Worm (Caenorhabditis elegans): ENCODE data around the gene ptr-20.

Gene ptr-20

DNA sequence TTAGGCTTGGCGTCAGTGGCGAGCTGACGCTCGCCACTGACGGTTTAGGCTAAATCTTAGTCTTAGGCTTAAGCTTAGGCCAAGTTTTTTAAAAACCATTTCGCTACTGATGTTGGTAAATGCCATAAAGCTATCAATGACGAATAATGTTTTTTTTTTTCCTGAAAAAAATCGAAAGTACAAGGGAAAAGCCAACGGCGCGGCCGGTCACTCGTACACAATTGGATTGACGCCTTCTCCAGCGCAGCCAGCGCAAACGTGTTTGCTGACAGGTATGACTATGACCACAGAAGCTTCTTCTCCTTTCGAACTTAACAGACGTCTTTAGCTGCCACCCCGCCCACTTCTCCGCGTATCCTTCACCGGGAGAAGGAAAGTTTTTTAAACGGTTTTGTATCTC lies 12.4 kb upstream of the ptr-20 start, which contains the start of gene Y53F4B.27:
Y53F4B.27 (plus strand) TSS at position 301 of the 400 bp plus-strand sequence.
- TF ChIP-seq cebp-2 (GFP tag; IDR thresholded peaks at IDR 0.05) (0 out of 2 replicates have a peak, but pooled peaks have one; percentile 11), B0019.2 (GFP tag; conservative IDR thresholded peaks at IDR 0.05) (no peak), mcd-1 (GFP tag; IDR thresholded peaks at IDR 0.05) (no peak)

DNA sequence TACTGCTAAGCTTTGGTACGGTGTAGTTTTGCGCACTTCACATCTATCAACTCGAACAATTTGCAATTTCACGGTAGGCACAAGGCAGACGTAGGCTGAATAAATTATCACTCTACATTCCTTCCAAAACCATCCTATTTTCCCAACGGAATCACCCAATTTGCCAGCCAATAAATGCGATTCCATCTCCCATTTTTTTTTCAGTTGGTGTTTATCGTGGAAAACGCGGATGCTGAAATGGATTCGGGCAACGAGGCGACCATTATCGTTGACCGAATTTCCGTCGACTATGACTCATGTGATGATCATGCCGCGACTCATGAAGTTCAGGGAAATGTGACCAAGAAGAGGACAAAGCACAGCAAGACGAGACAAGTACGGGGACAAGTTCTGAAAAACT lies 9.5 kb upstream of the ptr-20 start:
- TF ChIP-seq rcor-1 (GFP tag; IDR thresholded peaks at IDR 0.05) (no peak), nhr-27 (tag; optimal IDR thresholded peaks at IDR 0.05) (no peak), let-526 (GFP tag; IDR thresholded peaks at IDR 0.05) (no peak), lin-54 (GFP tag; optimal IDR thresholded peaks at IDR 0.05) (no peak), snpc-3.4 (tag; optimal IDR thresholded peaks at IDR 0.05) (no peak), lin-26 (GFP tag; IDR thresholded peaks at IDR 0.05) (no peak), tbp1 (GFP tag; optimal IDR thresholded peaks at IDR 0.05) (no peak), ztf-3 (GFP tag; optimal IDR thresholded peaks at IDR 0.05) (no peak)

DNA sequence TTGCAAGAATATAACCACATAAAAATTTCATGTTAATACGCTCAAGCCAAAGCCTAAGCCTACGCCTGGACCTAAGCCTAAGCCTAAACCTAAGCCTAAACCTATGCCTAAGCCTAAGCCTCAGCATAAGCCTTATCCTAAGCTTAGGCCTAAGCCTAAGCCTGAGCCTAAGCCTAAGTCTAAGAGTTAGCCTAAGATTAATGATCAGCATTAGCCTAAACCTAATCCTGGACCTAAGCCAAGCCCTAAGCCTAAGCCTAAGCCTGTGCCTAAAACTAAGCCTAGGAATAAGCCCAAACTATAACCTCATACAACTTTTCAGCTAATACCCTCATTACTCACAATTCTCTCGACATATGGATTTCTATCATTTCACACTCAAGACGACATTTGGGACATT lies 384 bp downstream of the ptr-20 start:
- TF ChIP-seq rcor-1 (GFP tag; IDR thresholded peaks at IDR 0.05) (no peak), lin-26 (GFP tag; IDR thresholded peaks at IDR 0.05) (no peak), ets-4 (GFP tag; optimal IDR thresholded peaks at IDR 0.05) (no peak), dpl-1 (GFP tag; optimal IDR thresholded peaks at IDR 0.05) (no peak), Y79H2A.3 (GFP tag; conservative IDR thresholded peaks at IDR 0.05) (no peak)

ce11 chrII:15164453-15164852 lies 6.5 kb downstream of the ptr-20 start, which contains the start of gene gst-26:
gst-26 (minus strand) TSS chrII:15164553.
- no peak for TF ChIP-seq D2030.7 (GFP tag; IDR thresholded peaks at IDR 0.05)
- peak; percentile 39 for TF ChIP-seq nhr-80 (tag; optimal IDR thresholded peaks at IDR 0.05)

- TF ChIP-seq F49E8.2 (tag; optimal IDR thresholded peaks at IDR 0.05; ENCODE audit: insufficient read depth) = peak; percentile 88
- TF ChIP-seq ztf-6 (GFP tag; IDR thresholded peaks at IDR 0.05) = peak; percentile 54; the same call in 1 of the 2 replicates
- 0 out of 2 replicates have a peak, but pooled peaks have one; percentile 72 for TF ChIP-seq nhr-120 (GFP tag; IDR thresholded peaks at IDR 0.05)
- peak; percentile 38; the same call in 1 of the 2 replicates for TF ChIP-seq K11D2.4 (GFP tag; IDR thresholded peaks at IDR 0.05)
- peak; percentile 89 for TF ChIP-seq lin-40 (tag; optimal IDR thresholded peaks at IDR 0.05)
- 0 out of 2 replicates have a peak, but pooled peaks have one; percentile 63 for TF ChIP-seq bed-2 (GFP tag; IDR thresholded peaks at IDR 0.05)
- TF ChIP-seq dpl-1 (GFP tag; optimal IDR thresholded peaks at IDR 0.05) = peak; percentile 41
- TF ChIP-seq unc-130 (GFP tag; optimal IDR thresholded peaks at IDR 0.05) = peak; percentile 61
- TF ChIP-seq F33H1.4 (GFP tag; IDR thresholded peaks at IDR 0.05) = 0 out of 2 replicates have a peak, but pooled peaks have one; percentile 35
- peak; percentile 79 for TF ChIP-seq mel-28 (tag; optimal IDR thresholded peaks at IDR 0.05; ENCODE audit: borderline replicate concordance)
- peak; percentile 70 to 83 for TF ChIP-seq rec-8 (tag; optimal IDR thresholded peaks at IDR 0.05)
- TF ChIP-seq madf-10 (tag; optimal IDR thresholded peaks at IDR 0.05) = peak; percentile 88
- no peak for TF ChIP-seq F37B4.10 (GFP tag; IDR thresholded peaks at IDR 0.05)
- TF ChIP-seq dpff-1 (tag; optimal IDR thresholded peaks at IDR 0.05) = peak; percentile 82
- no peak for TF ChIP-seq F57A8.1 (GFP tag; optimal IDR thresholded peaks at IDR 0.05)
- peak; percentile 85 for TF ChIP-seq ztf-22 (GFP tag; optimal IDR thresholded peaks at IDR 0.05)
- TF ChIP-seq lin-35 (GFP tag; optimal IDR thresholded peaks at IDR 0.05) = peak in 1 of 3 experiments; percentile 86
- peak; percentile 34 for TF ChIP-seq ztf-3 (GFP tag; optimal IDR thresholded peaks at IDR 0.05)
- TF ChIP-seq ceh-100 (GFP tag; IDR thresholded peaks at IDR 0.05) = peak; percentile 73
- TF ChIP-seq sdz-38 (tag; optimal IDR thresholded peaks at IDR 0.05) = no peak
- peak; percentile 97 for TF ChIP-seq lin-26 (GFP tag; IDR thresholded peaks at IDR 0.05)
- TF ChIP-seq hmg-1.2 (GFP tag; IDR thresholded peaks at IDR 0.05) = peak; percentile 71
- TF ChIP-seq F10E7.11 (tag; optimal IDR thresholded peaks at IDR 0.05) = peak; percentile 31
- TF ChIP-seq mcd-1 (GFP tag; IDR thresholded peaks at IDR 0.05) = peak; percentile 77
- peak; percentile 61 for TF ChIP-seq attf-6 (GFP tag; IDR thresholded peaks at IDR 0.05)
- TF ChIP-seq tlf-1 (GFP tag; optimal IDR thresholded peaks at IDR 0.05) = peak; percentile 76
- TF ChIP-seq F52B5.7 (tag; optimal IDR thresholded peaks at IDR 0.05) = peak; percentile 91
- TF ChIP-seq F57C9.4 (tag; optimal IDR thresholded peaks at IDR 0.05) = peak; percentile 39
Measured at ce11 chrII:15165681-15166235, 7.8 kb downstream of the ptr-20 start, which contains the start of gene gst-27. gst-27 (minus strand) TSS chrII:15165731.
